Fruit fly (Drosophila melanogaster) whole organism, embryonic: ENCODE data around the gene PIP82.

Experiments used
- Abd-B ChIP-seq: fragments of 200-800 bp; sonication (Bioruptor generic); optimal IDR thresholded peaks from 2 replicates; lab custom pipeline; 2018; ENCODE audit warnings: missing biosample characterization, mild to moderate bottlenecking, missing genetic modification characterization, moderate library complexity
- Awh ChIP-seq: fragments of 200-800 bp; sonication (Bioruptor generic); IDR thresholded peaks from 2 replicates; pipeline ENCODE4, ENCODE4 v1.3.6; 2022; ENCODE audit warnings: missing biosample characterization, missing genetic modification characterization
- CG10321 ChIP-seq: fragments of 200-800 bp; sonication (Bioruptor generic); IDR thresholded peaks from 2 replicates; pipeline ENCODE4 v1.3.6; 2022; ENCODE audit warnings: missing biosample characterization, missing genetic modification characterization
- CG10654 ChIP-seq: fragments of 200-800 bp; sonication (Bioruptor generic); optimal IDR thresholded peaks from 2 replicates; lab custom pipeline; 2016; ENCODE audit warnings: missing biosample characterization, missing genetic modification characterization
- CG11504 ChIP-seq: fragments of 200-800 bp; sonication (Bioruptor generic); optimal IDR thresholded peaks from 3 replicates; lab custom pipeline; 2019; ENCODE audit warnings: missing biosample characterization, mild to moderate bottlenecking, missing genetic modification characterization, moderate library complexity
- CG11560 ChIP-seq: fragments of 200-800 bp; sonication (Bioruptor generic); IDR thresholded peaks from 3 replicates; pipeline ENCODE4 v1.3.6; 2022; ENCODE audit warnings: missing biosample characterization, missing genetic modification characterization
- CG12071 ChIP-seq: fragments of 200-800 bp; sonication (Bioruptor generic); optimal IDR thresholded peaks from 3 replicates; lab custom pipeline; 2018; ENCODE audit warnings: missing biosample characterization, mild to moderate bottlenecking, missing genetic modification characterization
- CG12104 ChIP-seq: fragments of 200-800 bp; sonication (Bioruptor generic); optimal IDR thresholded peaks from 3 replicates; lab custom pipeline; 2016; ENCODE audit warnings: missing biosample characterization, missing genetic modification characterization
- CG12299 ChIP-seq: fragments of 200-800 bp; sonication (Bioruptor generic); optimal IDR thresholded peaks from 2 replicates; lab custom pipeline; 2018; ENCODE audit warnings: missing biosample characterization, mild to moderate bottlenecking, missing genetic modification characterization
- CG13624 ChIP-seq: fragments of 200-800 bp; sonication (Bioruptor generic); optimal IDR thresholded peaks from 2 replicates; lab custom pipeline; 2016; ENCODE audit warnings: missing biosample characterization, missing genetic modification characterization
- CG17385 ChIP-seq: fragments of 200-800 bp; sonication (Bioruptor generic); optimal IDR thresholded peaks from 3 replicates; lab custom pipeline; 2018; ENCODE audit warnings: missing biosample characterization, mild to moderate bottlenecking, missing genetic modification characterization
- CG2678 ChIP-seq: fragments of 200-800 bp; sonication (Bioruptor generic); optimal IDR thresholded peaks from 3 replicates; lab custom pipeline; 2019; ENCODE audit warnings: missing biosample characterization, mild to moderate bottlenecking, missing genetic modification characterization, moderate library complexity
- CG2712 ChIP-seq: fragments of 200-800 bp; optimal IDR thresholded peaks from 3 replicates; lab custom pipeline; 2019; ENCODE audit warnings: missing biosample characterization, mild to moderate bottlenecking, missing genetic modification characterization, moderate library complexity
- CG2889 ChIP-seq: fragments of 200-800 bp; sonication (Bioruptor generic); IDR thresholded peaks from 3 replicates; pipeline ENCODE4 v1.3.6; 2022; ENCODE audit warnings: missing biosample characterization, missing genetic modification characterization
- CG33557 ChIP-seq: fragments of 200-800 bp; sonication (Bioruptor generic); optimal IDR thresholded peaks from 2 replicates; lab custom pipeline; 2019; ENCODE audit warnings: missing biosample characterization, mild to moderate bottlenecking, missing genetic modification characterization, moderate library complexity
- CG34422 ChIP-seq: fragments of 200-800 bp; sonication (Bioruptor generic); IDR thresholded peaks from 3 replicates; pipeline ENCODE4 v1.3.6; 2022; ENCODE audit warnings: missing biosample characterization, missing genetic modification characterization
- CG3995 ChIP-seq: fragments of 200-800 bp; sonication (Bioruptor generic); optimal IDR thresholded peaks from 3 replicates; lab custom pipeline; 2016; ENCODE audit warnings: missing biosample characterization, missing genetic modification characterization
- CG6272 ChIP-seq: fragments of 200-800 bp; sonication (Bioruptor generic); IDR thresholded peaks from 2 replicates; pipeline ENCODE4 v1.3.6; 2022; ENCODE audit warnings: missing biosample characterization, missing genetic modification characterization
- CG6813 ChIP-seq: fragments of 200-800 bp; sonication (Bioruptor generic); optimal IDR thresholded peaks from 2 replicates; lab custom pipeline; 2017; ENCODE audit warnings: missing biosample characterization, missing genetic modification characterization, mild to moderate bottlenecking, moderate library complexity, missing genetic modification reagents
- CG7839 ChIP-seq: fragments of 200-800 bp; sonication (Bioruptor generic); optimal IDR thresholded peaks from 3 replicates; lab custom pipeline; 2018; ENCODE audit warnings: missing biosample characterization, mild to moderate bottlenecking, missing genetic modification characterization, moderate library complexity
- CG9215 ChIP-seq: fragments of 200-800 bp; sonication (Bioruptor generic); IDR thresholded peaks from 2 replicates; pipeline ENCODE4 v1.3.6; 2022; ENCODE audit warnings: missing biosample characterization, missing genetic modification characterization
- CoRest ChIP-seq: fragments of 200-800 bp; sonication (Bioruptor generic); optimal IDR thresholded peaks from 3 replicates; lab custom pipeline; 2018; ENCODE audit warnings: missing biosample characterization, mild to moderate bottlenecking, missing genetic modification characterization, moderate library complexity
- Doc2 ChIP-seq: fragments of 200-800 bp; sonication (Bioruptor generic); IDR thresholded peaks from 2 replicates; pipeline ENCODE4 v1.3.6; 2022; ENCODE audit warnings: missing biosample characterization, missing genetic modification characterization
- Gug ChIP-seq: fragments of 200-800 bp; sonication (Bioruptor generic); IDR thresholded peaks from 4 replicates; pipeline ENCODE4 v1.3.6; 2022; ENCODE audit warnings: missing biosample characterization, missing genetic modification characterization
- Hmr ChIP-seq: fragments of 200-800 bp; sonication (Bioruptor generic); optimal IDR thresholded peaks from 3 replicates; lab custom pipeline; 2017; ENCODE audit warnings: mild to moderate bottlenecking, missing biosample characterization, missing genetic modification reagents, missing genetic modification characterization
- PHDP ChIP-seq: fragments of 200-800 bp; sonication (Bioruptor generic); optimal IDR thresholded peaks from 3 replicates; lab custom pipeline; 2018; ENCODE audit warnings: missing biosample characterization, mild to moderate bottlenecking, missing genetic modification characterization, moderate library complexity
- Pdp1 ChIP-seq, 2 experiments: fragments of 200-800 bp; sonication (Bioruptor generic); optimal IDR thresholded peaks; 3 replicates each; lab custom pipeline; 2016; ENCODE audit warnings: missing biosample characterization in 2 of 2, missing genetic modification characterization in 2 of 2, mild to moderate bottlenecking in 1 of 2, moderate library complexity in 1 of 2
- Trl ChIP-seq, 3 experiments: fragments of >200 bp in 2 of 3; fragments of 200-800 bp in 1 of 3; sonication (Bioruptor generic) in 1 of 3; optimal IDR thresholded peaks; 2 replicates in 1 of 3; 3 replicates in 2 of 3; lab custom pipeline; 2016 to 2017; ENCODE audit warnings: missing biosample characterization in 1 of 3, missing genetic modification characterization in 1 of 3
- ab ChIP-seq: fragments of 200-800 bp; sonication (Bioruptor generic); optimal IDR thresholded peaks from 2 replicates; lab custom pipeline; 2016; ENCODE audit warnings: missing biosample characterization, missing genetic modification characterization
- cg ChIP-seq: fragments of 200-800 bp; sonication (Bioruptor generic); optimal IDR thresholded peaks from 3 replicates; lab custom pipeline; 2019; ENCODE audit warnings: missing biosample characterization, mild to moderate bottlenecking, missing genetic modification characterization, moderate library complexity
- chinmo ChIP-seq: fragments of 200-800 bp; sonication (Bioruptor generic); IDR thresholded peaks from 4 replicates; pipeline ENCODE4 v1.3.6; 2022; ENCODE audit warnings: missing biosample characterization, missing genetic modification characterization; ENCODE audit not compliant: partially characterized antibody
- croc ChIP-seq: fragments of 200-800 bp; sonication (Bioruptor generic); conservative IDR thresholded peaks from 3 replicates; pipeline ENCODE4 v1.3.6; 2022; ENCODE audit warnings: missing biosample characterization, missing genetic modification characterization
- cwo ChIP-seq: fragments of 200-800 bp; sonication (Bioruptor generic); optimal IDR thresholded peaks from 3 replicates; lab custom pipeline; 2017; ENCODE audit warnings: missing biosample characterization, missing genetic modification characterization, mild to moderate bottlenecking, moderate library complexity, missing genetic modification reagents
- eve ChIP-seq, 2 experiments: fragments of >200 bp; optimal IDR thresholded peaks; 2 replicates each; lab custom pipeline; 2017; ENCODE audit warnings: missing biosample characterization in 2 of 2, missing genetic modification characterization in 2 of 2
- exex ChIP-seq: fragments of 200-800 bp; sonication (Bioruptor generic); optimal IDR thresholded peaks from 4 replicates; lab custom pipeline; 2018; ENCODE audit warnings: missing biosample characterization, mild to moderate bottlenecking, missing genetic modification characterization, moderate library complexity
- fd3F ChIP-seq: fragments of 200-800 bp; sonication (Bioruptor generic); optimal IDR thresholded peaks from 2 replicates; lab custom pipeline; 2018; ENCODE audit warnings: missing biosample characterization, mild to moderate bottlenecking, missing genetic modification characterization, moderate library complexity
- gem ChIP-seq: fragments of 200-800 bp; sonication (Bioruptor generic); optimal IDR thresholded peaks from 2 replicates; lab custom pipeline; 2019; ENCODE audit warnings: missing biosample characterization, mild to moderate bottlenecking, missing genetic modification characterization, moderate library complexity
- grau ChIP-seq: fragments of 200-800 bp; optimal IDR thresholded peaks from 3 replicates; lab custom pipeline; 2019; ENCODE audit warnings: missing biosample characterization, mild to moderate bottlenecking, missing genetic modification characterization, moderate library complexity
- ken ChIP-seq: fragments of 200-800 bp; sonication (Bioruptor generic); IDR thresholded peaks from 3 replicates; pipeline ENCODE4 v1.3.6; 2022; ENCODE audit warnings: missing biosample characterization, missing genetic modification characterization
- lov ChIP-seq, 2 experiments: fragments of 200-800 bp in 1 of 2; fragments of >200 bp in 1 of 2; sonication (Bioruptor generic) in 1 of 2; IDR thresholded peaks in 1 of 2; optimal IDR thresholded peaks in 1 of 2; 2 replicates in 1 of 2; 3 replicates in 1 of 2; pipeline versions ENCODE4 v1.3.6 to Lab custom; 2017 to 2022; ENCODE audit warnings: missing biosample characterization in 1 of 2, missing genetic modification characterization in 1 of 2
- mirr ChIP-seq: fragments of 200-800 bp; sonication (Bioruptor generic); optimal IDR thresholded peaks from 3 replicates; lab custom pipeline; 2018; ENCODE audit warnings: missing biosample characterization, mild to moderate bottlenecking, missing genetic modification characterization
- nerfin-1 ChIP-seq: fragments of 200-800 bp; sonication (Bioruptor generic); optimal IDR thresholded peaks from 3 replicates; lab custom pipeline; 2019; ENCODE audit warnings: missing biosample characterization, mild to moderate bottlenecking, missing genetic modification characterization, moderate library complexity
- onecut ChIP-seq: fragments of 200-800 bp; sonication (Bioruptor generic); IDR thresholded peaks from 2 replicates; pipeline ENCODE4 v1.3.6; 2022; ENCODE audit warnings: missing biosample characterization, missing genetic modification characterization
- org-1 ChIP-seq: fragments of 200-800 bp; sonication (Bioruptor generic); optimal IDR thresholded peaks from 2 replicates; lab custom pipeline; 2017; ENCODE audit warnings: missing biosample characterization, missing genetic modification characterization
- repo ChIP-seq: fragments of 200-800 bp; sonication (Bioruptor generic); optimal IDR thresholded peaks from 2 replicates; lab custom pipeline; 2016; ENCODE audit warnings: missing biosample characterization, missing genetic modification characterization
- rib ChIP-seq: fragments of 200-800 bp; sonication (Bioruptor generic); IDR thresholded peaks from 2 replicates; pipeline ENCODE4 v1.3.6; 2022; ENCODE audit warnings: missing biosample characterization, missing genetic modification characterization
- so ChIP-seq: fragments of 200-800 bp; sonication (Bioruptor generic); IDR thresholded peaks from 3 replicates; pipeline ENCODE4 v1.3.6; 2022; ENCODE audit warnings: missing biosample characterization, missing genetic modification characterization
- vnd ChIP-seq: fragments of 200-800 bp; sonication (Bioruptor generic); IDR thresholded peaks from 3 replicates; pipeline ENCODE4 v1.3.6; 2022; ENCODE audit warnings: missing biosample characterization, missing genetic modification characterization; ENCODE audit not compliant: partially characterized antibody
- wor ChIP-seq: fragments of 200-800 bp; sonication (Bioruptor generic); IDR thresholded peaks from 2 replicates; pipeline ENCODE4 v1.3.6; 2022; ENCODE audit warnings: missing biosample characterization, missing genetic modification characterization

The PIP82 gene

dm6 chrX:8490976-8491345 lies 38.5 kb downstream of the PIP82 start (continued):
- TF ChIP-seq CG33557 (GFP tag; lab: Kevin White, UChicago) (no peak), CG2678 (tag; lab: Kevin White, UChicago) (peak; percentile 43), rib (GFP tag; lab: Robert Waterston, UW) (no peak), croc (no peak), Abd-B (GFP tag; lab: Kevin White, UChicago) (peak; percentile 24), CG3995 (GFP tag; lab: Kevin White, UChicago) (no peak), CoRest (tag; lab: Kevin White, UChicago) (peak; percentile 27), lov (optimal IDR thresholded peaks at IDR 0.05; lab: Kevin White, UChicago) (no peak), lov (GFP tag; IDR thresholded peaks at IDR 0.05; lab: Robert Waterston, UW) (no peak), cg (GFP tag; lab: Kevin White, UChicago) (no peak), CG13624 (GFP tag; lab: Kevin White, UChicago) (no peak), Awh (GFP tag; lab: Robert Waterston, UW) (no peak), fd3F (peak; percentile 1), CG7839 (tag; lab: Kevin White, UChicago) (peak; percentile 37), chinmo (GFP tag; lab: Robert Waterston, UW) (no peak), CG11504 (tag; lab: Kevin White, UChicago) (peak; percentile 21), Gug (GFP tag; lab: Robert Waterston, UW) (no peak), CG11560 (tag; lab: Robert Waterston, UW) (no peak), CG12104 (no peak), PHDP (no peak), Hmr (GFP tag; lab: Kevin White, UChicago) (no peak), grau (peak; percentile 23), ken (GFP tag; lab: Robert Waterston, UW) (no peak), Doc2 (GFP tag; lab: Robert Waterston, UW) (no peak), gem (tag; lab: Kevin White, UChicago) (peak; percentile 36), CG34422 (GFP tag; lab: Robert Waterston, UW) (no peak), Trl (optimal IDR thresholded peaks at IDR 0.05; lab: Kevin White, UChicago) (no peak), Trl (GFP tag; optimal IDR thresholded peaks at IDR 0.05; lab: Kevin White, UChicago) (no peak)

dm6 chrX:8490291-8490975 lies 39.1 kb downstream of the PIP82 start:
- TF ChIP-seq CG6272 (GFP tag; lab: Robert Waterston, UW) (no peak), CG17385 (GFP tag; lab: Kevin White, UChicago) (peak; percentile 25), so (GFP tag; lab: Robert Waterston, UW) (no peak), CG2889 (GFP tag; lab: Robert Waterston, UW) (no peak), CG6813 (GFP tag; lab: Kevin White, UChicago) (no peak), CG10654 (GFP tag; lab: Kevin White, UChicago) (no peak), CG10321 (GFP tag; lab: Robert Waterston, UW) (0 out of 2 replicates have a peak, but pooled peaks have one; percentile 37), CG2712 (tag; lab: Kevin White, UChicago) (no peak), org-1 (GFP tag; lab: Kevin White, UChicago) (no peak), exex (peak; percentile 73), mirr (GFP tag; lab: Kevin White, UChicago) (peak; percentile 48), ab (GFP tag; lab: Kevin White, UChicago) (no peak), CG9215 (GFP tag; lab: Robert Waterston, UW) (no peak), repo (GFP tag; lab: Kevin White, UChicago) (no peak), eve (GFP tag; optimal IDR thresholded peaks at IDR 0.05; lab: Kevin White, UChicago) (peak in 1 of 2 experiments; percentile 57), Pdp1 (GFP tag; optimal IDR thresholded peaks at IDR 0.05; lab: Kevin White, UChicago) (peak in 1 of 2 experiments; percentile 51), nerfin-1 (tag; lab: Kevin White, UChicago) (peak; percentile 1), wor (GFP tag; lab: Robert Waterston, UW) (no peak), cwo (GFP tag; lab: Kevin White, UChicago) (peak; percentile 77), onecut (GFP tag; lab: Robert Waterston, UW) (peak; percentile 99), CG12071 (no peak), CG12299 (tag; lab: Kevin White, UChicago) (no peak), vnd (GFP tag; lab: Robert Waterston, UW) (no peak), ken (GFP tag; lab: Robert Waterston, UW) (0 out of 3 replicates have a peak, but pooled peaks have one; percentile 29)
